Fruit fly (Drosophila melanogaster) S2 (cell line): ENCODE results near the gene Cdc42.

Experiments used
- CG8478 ChIP-seq: fragments of >200 bp; optimal IDR thresholded peaks from 2 replicates; lab custom pipeline; 2018
- CTCF ChIP-seq, 2 experiments: fragments of >200 bp; optimal IDR thresholded peaks; 2 replicates each; lab custom pipeline; 2018

Gene Cdc42

DNA sequence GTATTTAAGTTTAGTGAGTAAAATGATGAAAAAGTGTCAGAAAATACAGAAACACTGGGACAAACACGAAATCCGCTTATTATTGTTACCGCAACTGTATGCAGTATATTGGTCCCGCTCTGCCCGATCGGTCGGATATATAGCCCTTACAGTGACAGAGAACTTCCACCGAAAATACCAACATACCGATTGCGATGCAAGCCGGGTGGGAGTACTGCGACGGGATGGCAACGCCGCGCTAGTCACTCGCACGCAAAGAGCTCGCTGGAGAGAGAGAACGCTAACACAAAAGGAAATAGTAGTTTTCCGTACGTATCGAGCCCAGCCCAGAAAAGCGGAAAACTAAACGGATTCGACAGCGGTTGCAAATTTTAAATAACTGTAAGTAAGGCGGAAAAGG is at the start of gene Cdc42:
Gene Cdc42 (plus strand): TSS at position 247 of the 400 bp plus-strand sequence.
- TF ChIP-seq CG8478 (lab: Kevin White, UChicago) = no peak
- peak in 1 of 2 experiments; percentile 12 for TF ChIP-seq CTCF (optimal IDR thresholded peaks at IDR 0.05; lab: Kevin White, UChicago)

DNA sequence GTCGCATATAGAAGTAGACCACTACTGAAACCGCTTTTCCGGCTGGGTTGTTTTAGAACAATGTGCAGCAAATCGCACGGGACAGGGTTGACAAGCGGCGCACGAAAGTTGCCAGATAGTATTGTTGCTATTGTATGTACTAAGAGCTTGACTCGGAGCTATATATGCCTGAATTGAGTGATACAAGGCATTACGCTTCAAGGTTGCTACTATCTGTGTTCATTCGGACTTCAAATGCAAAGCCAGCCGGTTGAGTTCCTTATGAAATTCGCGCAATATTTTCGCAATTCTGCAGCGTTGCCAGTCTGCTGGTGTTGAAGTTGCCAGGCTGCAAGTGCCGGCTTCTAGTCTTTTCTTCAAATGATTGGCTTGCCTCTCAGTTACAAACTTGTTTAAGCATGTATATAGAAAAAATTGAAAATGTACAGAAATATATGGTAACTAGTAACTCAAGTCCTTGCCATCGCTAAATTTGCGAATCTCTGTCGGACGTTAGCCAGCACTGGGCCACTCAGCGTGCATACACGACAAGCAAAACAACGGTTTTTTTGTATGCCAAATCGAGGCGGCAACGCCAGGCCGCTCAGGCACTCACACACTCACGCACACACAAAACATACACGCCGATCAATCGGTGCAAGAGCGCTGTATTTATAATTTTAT is 45.0 kb upstream of the Cdc42 start, which contains the start of the genes Ranbp21 and Elys:
Gene Ranbp21 (minus strand): TSS at position 513 of the 663 bp plus-strand sequence.
Gene Elys (plus strand): TSS at position 549 of the 663 bp plus-strand sequence.
- TF ChIP-seq CG8478 (lab: Kevin White, UChicago) (no peak), CTCF (optimal IDR thresholded peaks at IDR 0.05; lab: Kevin White, UChicago) (peak in 1 of 2 experiments; percentile 23)

DNA sequence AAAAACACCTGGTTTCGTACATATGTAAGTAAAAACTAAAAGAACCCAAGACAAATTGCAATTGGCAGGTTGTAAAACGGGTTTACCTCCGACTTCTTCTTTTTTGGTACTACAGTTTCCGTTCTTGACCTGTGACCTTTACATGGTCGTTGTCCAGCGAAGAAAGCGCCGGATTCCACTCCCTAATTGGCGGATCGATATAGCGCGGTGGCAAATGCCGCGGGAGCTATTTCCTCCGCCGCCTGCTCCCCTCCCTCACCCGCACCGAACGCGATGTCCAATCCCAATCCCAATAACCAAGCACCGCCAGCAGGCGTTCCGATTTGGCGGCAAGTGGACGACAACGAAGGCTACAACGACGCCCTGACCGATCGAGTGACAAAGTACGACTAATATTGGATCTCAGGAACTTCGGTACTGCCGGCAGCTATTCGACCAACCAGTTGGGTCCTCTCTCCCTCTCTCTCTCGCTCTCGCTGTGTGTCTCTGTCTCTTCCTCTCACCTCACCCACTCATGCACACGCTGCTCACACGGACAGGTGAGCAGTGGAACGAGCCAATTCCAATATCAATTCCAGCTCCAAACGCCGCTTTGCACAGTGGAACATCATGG is 34.2 kb upstream of the Cdc42 start:
- TF ChIP-seq CG8478 (lab: Kevin White, UChicago) = no peak
- TF ChIP-seq CTCF (optimal IDR thresholded peaks at IDR 0.05; lab: Kevin White, UChicago) = no peak

DNA sequence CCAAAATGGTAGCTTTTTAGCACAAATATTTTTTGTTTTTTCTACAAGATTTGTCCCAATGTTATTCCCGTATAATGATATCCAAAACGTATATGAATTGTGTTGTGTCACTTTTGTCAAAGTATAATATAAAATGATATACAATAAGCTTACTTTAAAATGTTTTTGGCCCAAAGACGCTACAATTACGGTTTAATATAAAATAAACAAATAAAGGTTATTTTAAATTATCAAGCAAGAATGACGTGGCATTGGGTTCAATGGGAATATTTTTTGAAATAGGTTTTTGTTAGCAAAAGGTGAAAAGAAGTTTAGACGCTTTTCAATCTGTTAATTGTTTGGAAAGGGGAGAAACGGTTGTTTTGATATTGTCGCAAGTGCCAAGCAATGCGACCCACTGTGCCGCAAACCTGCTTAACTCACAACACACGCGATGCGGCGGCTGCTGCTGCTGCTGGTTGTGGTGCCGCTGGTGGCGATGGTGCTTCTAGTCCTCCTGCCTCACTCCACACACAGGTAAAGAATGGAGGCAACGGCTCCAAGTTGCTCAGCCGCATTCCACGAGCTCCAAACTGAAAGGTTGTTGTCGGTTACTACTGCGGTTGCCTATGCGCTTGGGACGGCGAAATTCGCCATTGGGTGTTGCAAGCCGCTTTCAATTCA is 33.6 kb upstream of the Cdc42 start:
- no peak for TF ChIP-seq CG8478 (lab: Kevin White, UChicago)
- TF ChIP-seq CTCF (optimal IDR thresholded peaks at IDR 0.05; lab: Kevin White, UChicago) = no peak

DNA sequence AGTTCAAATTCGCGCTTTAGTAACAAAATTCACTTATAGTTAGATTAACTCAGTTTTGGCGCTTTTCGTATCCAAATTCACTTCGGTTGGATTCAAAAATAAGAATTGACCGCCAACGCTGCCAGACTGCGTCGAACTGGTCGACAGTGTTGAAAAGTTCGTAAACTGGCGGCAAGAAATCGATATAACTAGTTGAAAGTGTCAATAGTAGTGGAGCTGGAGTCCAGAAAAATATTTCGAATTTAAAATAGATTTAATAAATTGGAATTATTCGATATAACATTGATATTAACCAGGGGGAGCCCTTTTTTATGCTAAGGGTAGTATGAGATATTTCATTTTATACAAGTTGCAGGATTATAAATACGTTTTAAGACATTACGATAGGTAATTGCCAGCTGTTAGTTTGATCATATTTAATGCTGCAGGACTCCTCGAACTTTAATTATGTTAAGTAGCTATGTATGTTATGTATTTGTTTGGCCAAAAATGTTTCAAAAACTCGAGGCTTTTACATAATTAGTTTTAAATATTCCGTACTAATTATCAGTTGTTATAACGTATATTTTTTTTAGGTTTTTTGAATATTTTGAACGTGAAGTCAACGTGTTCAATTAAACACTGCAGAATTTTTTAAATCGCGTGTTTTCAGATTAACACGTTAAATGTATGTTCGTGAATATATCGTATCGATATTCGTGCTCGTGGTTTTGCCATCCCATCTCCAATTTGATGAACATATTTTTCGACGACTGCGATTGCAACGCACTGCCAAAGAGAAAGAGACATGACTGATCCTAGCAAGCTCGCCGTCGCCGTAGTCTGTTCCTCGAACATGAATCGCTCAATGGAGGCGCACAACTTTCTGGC is 32.8 kb upstream of the Cdc42 start, which contains the start of the genes CG14223 and Ssu72:
Gene CG14223 (minus strand): TSS at position 113 of the 870 bp plus-strand sequence.
Gene Ssu72 (plus strand): TSS at position 703 of the 870 bp plus-strand sequence.
- TF ChIP-seq CTCF (optimal IDR thresholded peaks at IDR 0.05; lab: Kevin White, UChicago) = no peak
- TF ChIP-seq CG8478 (lab: Kevin White, UChicago) = no peak

DNA sequence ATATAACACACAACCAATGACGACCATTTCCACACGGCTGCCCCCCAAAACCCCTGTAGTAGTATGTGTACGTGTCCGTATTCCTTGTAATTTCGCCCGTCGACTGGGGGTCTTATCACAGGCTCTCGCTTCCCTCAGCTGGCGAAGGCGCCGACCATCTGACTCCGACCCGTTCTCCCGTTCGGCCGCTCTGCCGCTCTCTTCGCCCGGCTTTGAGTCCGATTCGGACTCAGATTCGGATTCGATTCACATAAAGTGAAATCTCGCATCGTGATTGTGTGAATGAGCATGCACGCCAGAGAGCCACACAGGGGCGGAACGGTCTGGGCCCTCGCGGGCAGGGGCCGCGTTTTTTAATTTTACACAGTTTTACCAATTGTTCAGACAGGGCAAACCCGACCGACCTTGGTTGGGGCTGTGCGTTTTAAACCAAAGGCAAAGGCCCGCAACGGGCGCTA is 31.2 kb upstream of the Cdc42 start:
- no peak for TF ChIP-seq CG8478 (lab: Kevin White, UChicago)
- no peak for TF ChIP-seq CTCF (optimal IDR thresholded peaks at IDR 0.05; lab: Kevin White, UChicago)

DNA sequence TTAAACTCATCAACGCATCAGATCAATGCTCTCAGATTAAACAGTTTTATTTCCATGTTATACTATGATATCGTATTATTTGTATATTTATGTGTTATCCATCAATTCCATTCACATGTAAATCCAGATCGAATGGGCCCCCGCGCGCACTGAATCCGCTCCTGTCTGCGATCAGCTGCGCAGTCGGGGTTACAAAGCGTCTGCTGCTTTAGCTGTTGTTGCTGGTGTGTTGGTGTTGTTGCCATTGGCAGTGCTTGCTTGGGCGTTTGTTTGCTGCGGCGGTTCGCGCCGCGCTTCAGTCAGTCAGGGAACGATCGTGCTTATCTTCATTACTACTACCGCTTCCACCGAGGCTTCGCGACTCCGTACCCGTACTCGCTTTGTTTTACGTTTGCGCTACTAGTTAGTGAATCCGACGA is 29.9 kb upstream of the Cdc42 start, which contains the start of gene Zw:
Gene Zw (plus strand): TSS at position 262 of the 419 bp plus-strand sequence.
- TF ChIP-seq CG8478 (lab: Kevin White, UChicago) (no peak), CTCF (optimal IDR thresholded peaks at IDR 0.05; lab: Kevin White, UChicago) (no peak)

DNA sequence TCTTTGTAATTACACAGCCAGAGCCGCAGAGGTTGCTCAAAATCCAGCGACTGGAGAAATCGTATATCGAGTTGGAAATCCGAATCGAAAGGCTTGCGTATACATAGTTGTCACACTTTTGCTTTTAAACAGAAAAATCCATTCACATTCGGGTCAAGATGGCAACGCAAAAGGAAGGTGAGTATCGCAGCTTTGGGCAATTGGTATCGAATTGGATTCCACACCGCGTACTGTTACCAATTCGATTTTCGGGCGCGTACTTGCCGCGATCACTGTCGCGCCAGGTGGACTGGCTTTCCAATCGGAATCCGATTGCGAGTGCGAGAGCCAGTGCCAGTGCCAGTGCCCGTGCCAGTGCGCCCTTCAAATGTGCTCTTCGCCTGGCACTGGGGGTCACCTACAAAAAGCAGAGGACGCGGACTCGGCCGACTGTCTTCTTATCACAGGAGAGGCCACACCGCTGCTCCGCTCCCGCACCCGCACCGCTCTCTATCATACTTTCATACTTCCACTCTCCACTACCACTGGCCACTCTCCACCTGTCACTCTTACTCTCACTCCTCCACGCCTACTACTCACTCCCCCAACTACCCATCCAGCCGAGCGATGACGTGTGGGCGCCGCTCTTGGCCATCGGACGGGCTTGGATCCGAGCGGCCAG is 29.3 kb upstream of the Cdc42 start:
- TF ChIP-seq CG8478 (lab: Kevin White, UChicago) = no peak
- no peak for TF ChIP-seq CTCF (optimal IDR thresholded peaks at IDR 0.05; lab: Kevin White, UChicago)

DNA sequence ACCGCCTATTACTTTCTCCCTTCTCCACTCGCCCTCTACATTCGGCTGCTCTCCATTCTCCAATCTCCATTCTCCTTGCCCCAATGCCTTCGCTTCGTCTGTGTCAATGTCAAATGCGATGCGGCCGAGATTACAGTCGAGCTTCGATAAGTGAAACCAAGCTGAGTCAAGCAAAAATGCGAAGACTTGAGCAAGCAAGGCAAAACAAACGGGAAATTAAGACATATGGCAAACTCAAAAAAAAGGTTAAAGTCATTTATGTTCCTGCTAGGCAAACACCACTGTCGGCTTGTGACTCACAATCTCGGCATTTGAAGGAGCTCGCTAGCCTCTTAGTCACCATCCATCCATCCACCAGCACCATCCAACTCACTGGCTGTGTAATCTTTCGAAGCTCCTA is 28.5 kb upstream of the Cdc42 start:
- TF ChIP-seq CTCF (optimal IDR thresholded peaks at IDR 0.05; lab: Kevin White, UChicago) (peak in 1 of 2 experiments; percentile 29), CG8478 (lab: Kevin White, UChicago) (no peak)

DNA sequence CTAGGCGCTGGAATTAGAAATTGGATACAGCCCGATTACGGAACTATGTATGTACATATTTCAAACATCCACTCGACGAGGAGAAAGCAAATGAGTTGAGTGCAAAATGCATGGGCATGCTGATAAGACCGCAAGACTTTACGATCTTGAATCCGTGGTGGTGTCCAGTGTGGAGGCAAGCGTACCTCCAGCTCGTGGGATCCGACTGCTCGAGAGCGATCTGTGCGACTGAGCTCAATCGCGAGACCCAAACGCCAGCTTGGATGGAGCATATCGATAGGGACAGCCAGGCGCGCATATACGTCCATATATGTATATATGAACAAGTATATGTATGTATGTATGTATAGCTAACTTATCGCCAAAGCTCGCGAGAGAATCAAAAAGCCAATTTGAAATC is 21.2 kb upstream of the Cdc42 start, which contains the start of gene et:
Gene et (minus strand): TSS at position 230 of the 400 bp plus-strand sequence.
- TF ChIP-seq CTCF (optimal IDR thresholded peaks at IDR 0.05; lab: Kevin White, UChicago) (no peak), CG8478 (lab: Kevin White, UChicago) (no peak)

DNA sequence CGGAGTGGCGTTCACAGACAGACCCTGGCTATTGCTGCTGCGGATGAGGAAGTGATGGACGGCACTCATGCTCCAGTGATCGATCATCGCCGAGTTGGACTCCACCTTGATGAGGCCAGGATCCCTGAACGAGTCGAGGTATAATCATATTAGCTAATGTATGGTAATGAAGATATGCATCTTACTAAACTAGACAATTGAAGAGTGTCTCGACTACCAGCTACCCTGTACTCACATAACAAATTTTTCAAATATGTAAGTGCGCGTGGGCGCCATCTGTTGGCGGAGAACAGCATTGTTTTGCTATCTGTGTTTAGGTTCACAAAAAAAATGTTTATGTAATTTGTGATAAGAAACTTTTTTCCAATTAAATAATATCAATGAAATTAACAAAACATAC is 17.7 kb upstream of the Cdc42 start:
- no peak for TF ChIP-seq CG8478 (lab: Kevin White, UChicago)
- peak; percentile 48 to 65 for TF ChIP-seq CTCF (optimal IDR thresholded peaks at IDR 0.05; lab: Kevin White, UChicago)

DNA sequence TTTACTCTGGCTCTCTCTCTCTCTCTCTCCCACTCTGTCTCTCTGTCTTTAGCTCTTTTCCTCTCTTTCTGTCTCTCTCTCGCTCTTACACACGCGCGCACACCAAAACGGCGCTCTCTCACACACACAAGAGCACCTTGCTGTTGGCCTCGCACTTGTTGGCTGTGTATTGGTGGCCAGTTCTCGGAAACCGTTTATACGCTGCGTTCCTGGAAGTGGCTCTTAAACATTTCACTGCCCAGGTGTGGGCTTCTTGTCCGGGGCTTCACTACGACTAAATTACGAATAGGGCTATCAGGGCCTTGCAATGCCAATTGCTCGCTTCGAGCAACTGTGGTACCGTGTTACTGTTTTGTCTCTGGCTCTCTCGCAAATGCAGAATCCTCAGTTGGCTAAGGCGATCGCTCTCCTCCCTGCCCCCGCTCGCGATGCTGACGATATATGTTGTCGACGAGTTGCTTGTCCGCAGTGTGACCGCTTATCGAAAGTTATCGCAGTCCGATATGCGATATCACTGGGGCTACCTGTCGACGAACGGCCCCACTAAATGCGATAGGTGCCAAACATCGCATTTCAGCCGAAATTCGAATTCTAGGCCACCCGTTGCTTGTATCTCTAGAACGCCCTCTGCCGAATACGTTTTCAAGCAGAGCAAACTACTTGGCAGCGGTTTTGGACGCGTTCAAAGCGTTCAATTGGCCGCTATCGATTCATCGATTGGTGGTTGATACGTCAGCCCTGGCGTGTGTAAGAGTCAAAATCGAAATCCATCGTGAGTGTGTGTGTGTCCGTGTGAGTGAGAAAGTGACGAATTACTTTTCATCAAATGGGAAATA is 13.6 kb upstream of the Cdc42 start, which contains the start of the genes dome and Ubqn:
Gene dome (minus strand): TSS at position 479 of the 836 bp plus-strand sequence.
Gene Ubqn (plus strand): TSS at position 769 of the 836 bp plus-strand sequence.
- peak; percentile 64 to 83 for TF ChIP-seq CTCF (optimal IDR thresholded peaks at IDR 0.05; lab: Kevin White, UChicago)
- TF ChIP-seq CG8478 (lab: Kevin White, UChicago) = no peak
